Fruit fly (Drosophila melanogaster) whole organism, embryonic: ENCODE data around the gene stops.

Experiments used
- ATbp ChIP-seq: fragments of 200-800 bp; sonication (Bioruptor generic); optimal IDR thresholded peaks from 2 replicates; lab custom pipeline; 2017; ENCODE audit warnings: missing biosample characterization, mild to moderate bottlenecking, missing genetic modification characterization, missing genetic modification reagents
- CG10274 ChIP-seq: fragments of 200-800 bp; sonication (Bioruptor generic); optimal IDR thresholded peaks from 3 replicates; lab custom pipeline; 2017; ENCODE audit warnings: missing biosample characterization, mild to moderate bottlenecking, missing genetic modification characterization
- CG10431 ChIP-seq: fragments of 200-800 bp; sonication (Bioruptor generic); optimal IDR thresholded peaks from 3 replicates; lab custom pipeline; 2018; ENCODE audit warnings: missing biosample characterization, mild to moderate bottlenecking, missing genetic modification characterization
- CG11696 ChIP-seq: fragments of 200-800 bp; sonication (Bioruptor generic); IDR thresholded peaks from 2 replicates; pipeline ENCODE4 v1.3.6; 2022; ENCODE audit warnings: missing biosample characterization, missing genetic modification characterization
- CG13296 ChIP-seq: fragments of 200-800 bp; sonication (Bioruptor generic); optimal IDR thresholded peaks from 3 replicates; lab custom pipeline; 2018; ENCODE audit warnings: missing biosample characterization, mild to moderate bottlenecking, missing genetic modification characterization
- CG16779 ChIP-seq: fragments of 200-800 bp; sonication (Bioruptor generic); IDR thresholded peaks from 2 replicates; pipeline ENCODE4 v1.3.6; 2022; ENCODE audit warnings: missing biosample characterization, missing genetic modification characterization
- CG17385 ChIP-seq: fragments of 200-800 bp; sonication (Bioruptor generic); optimal IDR thresholded peaks from 3 replicates; lab custom pipeline; 2018; ENCODE audit warnings: missing biosample characterization, mild to moderate bottlenecking, missing genetic modification characterization
- CG17612 ChIP-seq: fragments of 200-800 bp; sonication (Bioruptor generic); IDR thresholded peaks from 2 replicates; pipeline ENCODE4 v1.3.6; 2022; ENCODE audit warnings: missing biosample characterization, missing genetic modification characterization
- CG18262 ChIP-seq: fragments of 200-800 bp; optimal IDR thresholded peaks from 3 replicates; lab custom pipeline; 2019; ENCODE audit warnings: missing biosample characterization, mild to moderate bottlenecking, missing genetic modification characterization, moderate library complexity
- CG2875 ChIP-seq: fragments of 200-800 bp; sonication (Bioruptor generic); optimal IDR thresholded peaks from 2 replicates; lab custom pipeline; 2017; ENCODE audit warnings: missing biosample characterization, mild to moderate bottlenecking, missing genetic modification characterization, missing genetic modification reagents
- CG30431 ChIP-seq: fragments of 200-800 bp; sonication (Bioruptor generic); optimal IDR thresholded peaks from 2 replicates; lab custom pipeline; 2017; ENCODE audit warnings: missing biosample characterization, missing genetic modification characterization
- CG32772 ChIP-seq: fragments of 200-800 bp; sonication (Bioruptor generic); IDR thresholded peaks from 2 replicates; pipeline ENCODE4 v1.3.6; 2022; ENCODE audit warnings: missing biosample characterization, missing genetic modification characterization
- CG34224 ChIP-seq: fragments of 200-800 bp; sonication (Bioruptor generic); IDR thresholded peaks from 3 replicates; pipeline ENCODE4 v1.3.6; 2022; ENCODE audit warnings: missing biosample characterization, missing genetic modification characterization; ENCODE audit not compliant: partially characterized antibody
- CG4820 ChIP-seq: fragments of 200-800 bp; sonication (Bioruptor generic); optimal IDR thresholded peaks from 3 replicates; lab custom pipeline; 2016; ENCODE audit warnings: missing biosample characterization, missing genetic modification characterization
- CG7271 ChIP-seq: fragments of 200-800 bp; sonication (Bioruptor generic); optimal IDR thresholded peaks from 2 replicates; lab custom pipeline; 2018; ENCODE audit warnings: missing biosample characterization, mild to moderate bottlenecking, missing genetic modification characterization, moderate library complexity
- CG7745 ChIP-seq: fragments of 200-800 bp; sonication (Bioruptor generic); optimal IDR thresholded peaks from 2 replicates; lab custom pipeline; 2018; ENCODE audit warnings: missing biosample characterization, mild to moderate bottlenecking, missing genetic modification characterization, moderate library complexity
- CG7839 ChIP-seq: fragments of 200-800 bp; sonication (Bioruptor generic); optimal IDR thresholded peaks from 3 replicates; lab custom pipeline; 2018; ENCODE audit warnings: missing biosample characterization, mild to moderate bottlenecking, missing genetic modification characterization, moderate library complexity
- CG8281 ChIP-seq: fragments of 200-800 bp; sonication (Bioruptor generic); optimal IDR thresholded peaks from 2 replicates; lab custom pipeline; 2018; ENCODE audit warnings: missing biosample characterization, mild to moderate bottlenecking, missing genetic modification characterization, moderate library complexity
- CG8924 ChIP-seq: fragments of 200-800 bp; optimal IDR thresholded peaks from 3 replicates; lab custom pipeline; 2019; ENCODE audit warnings: missing biosample characterization, mild to moderate bottlenecking, missing genetic modification characterization, moderate library complexity
- CG9727 ChIP-seq: fragments of 200-800 bp; sonication (Bioruptor generic); optimal IDR thresholded peaks from 3 replicates; lab custom pipeline; 2017; ENCODE audit warnings: missing biosample characterization, mild to moderate bottlenecking, missing genetic modification characterization
- CG9797 ChIP-seq: fragments of 200-800 bp; sonication (Bioruptor generic); optimal IDR thresholded peaks from 3 replicates; lab custom pipeline; 2018; ENCODE audit warnings: missing biosample characterization, mild to moderate bottlenecking, missing genetic modification characterization
- Camta ChIP-seq: fragments of 200-800 bp; sonication (Bioruptor generic); optimal IDR thresholded peaks from 2 replicates; lab custom pipeline; 2016; ENCODE audit warnings: missing biosample characterization, missing genetic modification characterization
- Dip2 ChIP-seq: fragments of 200-800 bp; sonication (Bioruptor generic); IDR thresholded peaks from 2 replicates; pipeline ENCODE4 v1.3.6; 2022; ENCODE audit warnings: missing biosample characterization, missing genetic modification characterization
- Gsc ChIP-seq: fragments of 200-800 bp; sonication (Bioruptor generic); IDR thresholded peaks from 2 replicates; pipeline ENCODE4 v1.3.6; 2022; ENCODE audit warnings: missing biosample characterization, missing genetic modification characterization
- MESR4 ChIP-seq: fragments of 200-800 bp; sonication (Bioruptor generic); optimal IDR thresholded peaks from 2 replicates; lab custom pipeline; 2018; ENCODE audit warnings: missing biosample characterization, mild to moderate bottlenecking, missing genetic modification characterization, moderate library complexity
- MTF-1 ChIP-seq: fragments of 200-800 bp; sonication (Bioruptor generic); optimal IDR thresholded peaks from 2 replicates; lab custom pipeline; 2018; ENCODE audit warnings: missing biosample characterization, mild to moderate bottlenecking, missing genetic modification characterization, borderline replicate concordance
- Opbp ChIP-seq: fragments of 200-800 bp; sonication (Bioruptor generic); IDR thresholded peaks from 3 replicates; pipeline ENCODE4 v1.3.6; 2022; ENCODE audit warnings: missing biosample characterization, missing genetic modification characterization; ENCODE audit not compliant: partially characterized antibody
- Ravus ChIP-seq: fragments of 200-800 bp; sonication (Bioruptor generic); IDR thresholded peaks from 2 replicates; pipeline ENCODE4 v1.3.6; 2022; ENCODE audit warnings: missing biosample characterization, missing genetic modification characterization
- Six4 ChIP-seq: fragments of 200-800 bp; sonication (Bioruptor generic); optimal IDR thresholded peaks from 2 replicates; lab custom pipeline; 2016; ENCODE audit warnings: missing biosample characterization, missing genetic modification characterization
- Sox102F ChIP-seq: fragments of 200-800 bp; sonication (Bioruptor generic); optimal IDR thresholded peaks from 2 replicates; lab custom pipeline; 2018; ENCODE audit warnings: missing biosample characterization, mild to moderate bottlenecking, missing genetic modification characterization, moderate library complexity
- Stat92E ChIP-seq, 3 experiments: fragments of >200 bp in 2 of 3; fragments of 200-800 bp in 1 of 3; sonication (Bioruptor generic) in 1 of 3; optimal IDR thresholded peaks; 2 replicates each; lab custom pipeline; 2017 to 2019; ENCODE audit warnings: missing biosample characterization in 3 of 3, missing genetic modification characterization in 3 of 3, mild to moderate bottlenecking in 1 of 3, moderate library complexity in 1 of 3
- Usf ChIP-seq: fragments of 200-800 bp; sonication (Bioruptor generic); optimal IDR thresholded peaks from 2 replicates; lab custom pipeline; 2017; ENCODE audit warnings: missing genotype, missing biosample characterization, missing genetic modification characterization
- YL-1 ChIP-seq: fragments of 200-800 bp; sonication (Bioruptor generic); optimal IDR thresholded peaks from 3 replicates; lab custom pipeline; 2017; ENCODE audit warnings: missing biosample characterization, mild to moderate bottlenecking, missing genetic modification characterization
- ab ChIP-seq: fragments of 200-800 bp; sonication (Bioruptor generic); optimal IDR thresholded peaks from 2 replicates; lab custom pipeline; 2016; ENCODE audit warnings: missing biosample characterization, missing genetic modification characterization
- cg ChIP-seq: fragments of 200-800 bp; sonication (Bioruptor generic); optimal IDR thresholded peaks from 3 replicates; lab custom pipeline; 2019; ENCODE audit warnings: missing biosample characterization, mild to moderate bottlenecking, missing genetic modification characterization, moderate library complexity
- crc ChIP-seq: fragments of 200-800 bp; sonication (Bioruptor generic); optimal IDR thresholded peaks from 2 replicates; lab custom pipeline; 2016; ENCODE audit warnings: missing biosample characterization, missing genetic modification characterization
- dmrt99B ChIP-seq: fragments of 200-800 bp; sonication (Bioruptor generic); optimal IDR thresholded peaks from 2 replicates; lab custom pipeline; 2018; ENCODE audit warnings: missing biosample characterization, mild to moderate bottlenecking, missing genetic modification characterization, moderate library complexity
- ewg ChIP-seq: fragments of 200-800 bp; sonication (Bioruptor generic); optimal IDR thresholded peaks from 3 replicates; lab custom pipeline; 2017; ENCODE audit warnings: mild to moderate bottlenecking, missing biosample characterization, missing genetic modification reagents, missing genetic modification characterization
- fd96Cb ChIP-seq: fragments of 200-800 bp; sonication (Bioruptor generic); optimal IDR thresholded peaks from 2 replicates; lab custom pipeline; 2018; ENCODE audit warnings: missing biosample characterization, mild to moderate bottlenecking, missing genetic modification characterization, moderate library complexity
- hbn ChIP-seq: fragments of 200-800 bp; sonication (Bioruptor generic); IDR thresholded peaks from 2 replicates; pipeline ENCODE4 v1.3.6; 2022; ENCODE audit warnings: missing biosample characterization, missing genetic modification characterization; ENCODE audit not compliant: partially characterized antibody
- jigr1 ChIP-seq: fragments of 200-800 bp; sonication (Bioruptor generic); IDR thresholded peaks from 3 replicates; pipeline ENCODE4 v1.3.6; 2022; ENCODE audit warnings: missing biosample characterization, missing genetic modification characterization
- kah ChIP-seq: fragments of 200-800 bp; sonication (Bioruptor generic); optimal IDR thresholded peaks from 2 replicates; lab custom pipeline; 2018; ENCODE audit warnings: missing biosample characterization, mild to moderate bottlenecking, missing genetic modification characterization
- lola ChIP-seq, 3 experiments: fragments of >200 bp in 2 of 3; fragments of 200-800 bp in 1 of 3; sonication (Bioruptor generic) in 1 of 3; optimal IDR thresholded peaks; 2 replicates each; lab custom pipeline; 2017 to 2019; ENCODE audit warnings: missing biosample characterization in 3 of 3, missing genetic modification characterization in 3 of 3, mild to moderate bottlenecking in 1 of 3, moderate library complexity in 1 of 3
- luna ChIP-seq: fragments of 200-800 bp; sonication (Bioruptor generic); optimal IDR thresholded peaks from 2 replicates; lab custom pipeline; 2016; ENCODE audit warnings: missing biosample characterization, missing genetic modification characterization
- mam ChIP-seq: fragments of 200-800 bp; sonication (Bioruptor generic); optimal IDR thresholded peaks from 3 replicates; lab custom pipeline; 2016; ENCODE audit warnings: missing biosample characterization, missing genetic modification characterization
- nom ChIP-seq: fragments of 200-800 bp; sonication (Bioruptor generic); optimal IDR thresholded peaks from 2 replicates; lab custom pipeline; 2017; ENCODE audit warnings: missing biosample characterization, missing genetic modification characterization, mild to moderate bottlenecking, moderate library complexity, missing genetic modification reagents
- psq ChIP-seq: fragments of 200-800 bp; sonication (Bioruptor generic); optimal IDR thresholded peaks from 2 replicates; lab custom pipeline; 2017; ENCODE audit warnings: missing biosample characterization, missing genetic modification characterization
- row ChIP-seq: fragments of 200-800 bp; sonication (Bioruptor generic); IDR thresholded peaks from 3 replicates; pipeline ENCODE4 v1.3.6; 2022; ENCODE audit warnings: missing biosample characterization, missing genetic modification characterization
- seq ChIP-seq: fragments of 200-800 bp; sonication (Bioruptor generic); IDR thresholded peaks from 2 replicates; pipeline ENCODE4 v1.3.6; 2022; ENCODE audit warnings: missing biosample characterization, missing genetic modification characterization
- tgo ChIP-seq: fragments of 200-800 bp; sonication (Bioruptor generic); IDR thresholded peaks from 3 replicates; pipeline ENCODE4 v1.3.6; 2022; ENCODE audit warnings: missing biosample characterization, missing genetic modification characterization

The stops gene

DNA sequence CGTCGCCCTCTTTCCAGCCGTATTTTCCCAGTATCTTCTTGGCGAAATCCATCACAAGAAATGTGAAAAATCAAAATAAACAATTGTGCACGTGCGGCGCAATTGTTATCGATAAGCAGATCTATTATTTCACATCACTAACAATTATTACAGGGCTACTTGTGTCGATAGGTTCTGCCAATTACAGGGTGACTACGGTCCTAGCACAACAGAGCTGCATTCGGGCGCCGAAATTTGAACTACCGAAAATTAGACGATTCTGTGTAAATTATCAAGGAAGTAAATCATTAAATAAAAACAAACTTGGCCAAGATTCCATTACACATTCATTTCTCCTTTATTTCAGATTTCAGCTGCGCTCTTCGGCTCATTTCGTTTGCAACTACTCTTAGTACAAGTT, 46.9 kb upstream of the stops start, which contains the start of gene CG15561 (continued):
- peak; percentile 69 for TF ChIP-seq MTF-1 (GFP tag; lab: Kevin White, UChicago)
- TF ChIP-seq Camta (GFP tag; lab: Kevin White, UChicago), result peak; percentile 54
- TF ChIP-seq CG2875, result peak; percentile 10
- TF ChIP-seq CG7745 (tag; lab: Kevin White, UChicago), result no peak
- no peak for TF ChIP-seq Usf (GFP tag; lab: Kevin White, UChicago)
- peak; percentile 39 for TF ChIP-seq CG7271 (tag; lab: Kevin White, UChicago)
- TF ChIP-seq CG11696, result no peak
- TF ChIP-seq fd96Cb, result no peak
- peak; percentile 59 for TF ChIP-seq MESR4
- no peak for TF ChIP-seq Six4 (GFP tag; lab: Kevin White, UChicago)
- no peak for TF ChIP-seq CG17612 (GFP tag; lab: Robert Waterston, UW)
- TF ChIP-seq CG7839, result no peak
- peak; percentile 50 for TF ChIP-seq CG9797 (GFP tag; lab: Kevin White, UChicago)
- TF ChIP-seq CG13296 (GFP tag; lab: Kevin White, UChicago), result peak; percentile 42
- no peak for TF ChIP-seq Opbp (GFP tag; lab: Robert Waterston, UW)
- TF ChIP-seq CG10431 (GFP tag; lab: Kevin White, UChicago), result peak; percentile 31
- TF ChIP-seq cg (GFP tag; lab: Kevin White, UChicago), result no peak
- TF ChIP-seq lola (GFP tag; optimal IDR thresholded peaks at IDR 0.05; lab: Kevin White, UChicago), result no peak
- TF ChIP-seq CG10274, result no peak
- no peak for TF ChIP-seq CG34224 (GFP tag; lab: Robert Waterston, UW)
- no peak for TF ChIP-seq CG4820 (GFP tag; lab: Kevin White, UChicago)
- no peak for TF ChIP-seq luna (GFP tag; lab: Kevin White, UChicago)
- no peak for TF ChIP-seq CG32772 (GFP tag; lab: Robert Waterston, UW)
- no peak for TF ChIP-seq Dip2
- no peak for TF ChIP-seq hbn (GFP tag; lab: Robert Waterston, UW)
- TF ChIP-seq CG18262, result no peak
- TF ChIP-seq CG8281 (tag; lab: Kevin White, UChicago), result no peak
- no peak for TF ChIP-seq jigr1
- TF ChIP-seq YL-1 (GFP tag; lab: Kevin White, UChicago), result peak; percentile 96
- peak in 1 of 3 experiments; percentile 31 for TF ChIP-seq Stat92E (GFP tag; optimal IDR thresholded peaks at IDR 0.05; lab: Kevin White, UChicago)
- TF ChIP-seq row (GFP tag; lab: Robert Waterston, UW), result no peak
- no peak for TF ChIP-seq mam (GFP tag; lab: Kevin White, UChicago)
- TF ChIP-seq Gsc, result no peak
- TF ChIP-seq ewg (GFP tag; lab: Kevin White, UChicago), result peak; percentile 20
- TF ChIP-seq ab (GFP tag; lab: Kevin White, UChicago), result no peak
- TF ChIP-seq ATbp (GFP tag; lab: Kevin White, UChicago), result no peak
- TF ChIP-seq nom (GFP tag; lab: Kevin White, UChicago), result peak; percentile 43
- peak; percentile 22 for TF ChIP-seq CG8924 (tag; lab: Kevin White, UChicago)
- peak; percentile 37 for TF ChIP-seq CG9727
- TF ChIP-seq psq (GFP tag; lab: Kevin White, UChicago), result no peak
- no peak for TF ChIP-seq crc (GFP tag; lab: Kevin White, UChicago)
- TF ChIP-seq seq (GFP tag; lab: Robert Waterston, UW), result no peak
- TF ChIP-seq dmrt99B, result no peak
- peak; percentile 14 for TF ChIP-seq kah (GFP tag; lab: Kevin White, UChicago)
- TF ChIP-seq CG17385 (GFP tag; lab: Kevin White, UChicago), result no peak
- no peak for TF ChIP-seq Sox102F (GFP tag; lab: Kevin White, UChicago)
- TF ChIP-seq CG16779 (GFP tag; lab: Robert Waterston, UW), result no peak
- no peak for TF ChIP-seq CG30431 (GFP tag; lab: Kevin White, UChicago)
- TF ChIP-seq Ravus (GFP tag; lab: Robert Waterston, UW), result no peak
- TF ChIP-seq tgo (GFP tag; lab: Robert Waterston, UW), result no peak
